Fruit fly (Drosophila melanogaster) whole organism, embryonic: Measurements from ENCODE around the gene CG14273.

ENCODE experiments used
- BtbVII ChIP-seq: fragments of 200-800 bp; sonication (Bioruptor generic); optimal IDR thresholded peaks from 3 replicates; lab custom pipeline; 2017; ENCODE audit warnings: missing biosample characterization, mild to moderate bottlenecking, missing genetic modification characterization
- CG12155 ChIP-seq: fragments of 200-800 bp; sonication (Bioruptor generic); optimal IDR thresholded peaks from 3 replicates; lab custom pipeline; 2016; ENCODE audit warnings: missing biosample characterization, missing genetic modification characterization
- CG1832 ChIP-seq: fragments of 200-800 bp; sonication (Bioruptor generic); optimal IDR thresholded peaks from 2 replicates; lab custom pipeline; 2017; ENCODE audit warnings: missing biosample characterization, mild to moderate bottlenecking, missing genetic modification characterization, inconsistent platforms
- CG2875 ChIP-seq: fragments of 200-800 bp; sonication (Bioruptor generic); optimal IDR thresholded peaks from 2 replicates; lab custom pipeline; 2017; ENCODE audit warnings: missing biosample characterization, mild to moderate bottlenecking, missing genetic modification characterization, missing genetic modification reagents
- CG30431 ChIP-seq: fragments of 200-800 bp; sonication (Bioruptor generic); optimal IDR thresholded peaks from 2 replicates; lab custom pipeline; 2017; ENCODE audit warnings: missing biosample characterization, missing genetic modification characterization
- CG32767 ChIP-seq: fragments of 200-800 bp; sonication (Bioruptor generic); IDR thresholded peaks from 2 replicates; pipeline ENCODE4 v1.3.6; 2022; ENCODE audit warnings: missing biosample characterization, missing genetic modification characterization
- CG3281 ChIP-seq: fragments of 200-800 bp; sonication (Bioruptor generic); optimal IDR thresholded peaks from 3 replicates; lab custom pipeline; 2017; ENCODE audit warnings: missing biosample characterization, mild to moderate bottlenecking, missing genetic modification characterization
- CG42726 ChIP-seq: fragments of 200-800 bp; sonication (Bioruptor generic); IDR thresholded peaks from 2 replicates; pipeline ENCODE4 v1.3.6; 2022; ENCODE audit warnings: missing biosample characterization, missing genetic modification characterization; ENCODE audit not compliant: partially characterized antibody
- CG4360 ChIP-seq: fragments of 200-800 bp; sonication (Bioruptor generic); IDR thresholded peaks from 2 replicates; pipeline ENCODE4 v1.3.6; 2022; ENCODE audit warnings: missing biosample characterization, missing genetic modification characterization
- CG5245 ChIP-seq: fragments of 200-800 bp; sonication (Bioruptor generic); optimal IDR thresholded peaks from 3 replicates; lab custom pipeline; 2016; ENCODE audit warnings: missing biosample characterization, missing genetic modification characterization
- CG6791 ChIP-seq: fragments of 200-800 bp; sonication (Bioruptor generic); IDR thresholded peaks from 3 replicates; pipeline ENCODE4 v1.3.6; 2022; ENCODE audit warnings: missing biosample characterization, missing genetic modification characterization; ENCODE audit not compliant: partially characterized antibody
- CG8924 ChIP-seq: fragments of 200-800 bp; optimal IDR thresholded peaks from 3 replicates; lab custom pipeline; 2019; ENCODE audit warnings: missing biosample characterization, mild to moderate bottlenecking, missing genetic modification characterization, moderate library complexity
- CG9876 ChIP-seq: fragments of 200-800 bp; sonication (Bioruptor generic); optimal IDR thresholded peaks from 2 replicates; lab custom pipeline; 2016; ENCODE audit warnings: missing biosample characterization, missing genetic modification characterization
- CrebB ChIP-seq: fragments of 200-800 bp; sonication (Bioruptor generic); optimal IDR thresholded peaks from 3 replicates; lab custom pipeline; 2018; ENCODE audit warnings: missing biosample characterization, mild to moderate bottlenecking, missing genetic modification characterization
- D ChIP-seq, 2 experiments: fragments of 200-800 bp in 1 of 2; fragments of >200 bp in 1 of 2; sonication (Bioruptor generic) in 1 of 2; optimal IDR thresholded peaks; 2 replicates in 1 of 2; 3 replicates in 1 of 2; lab custom pipeline; 2017; ENCODE audit warnings: mild to moderate bottlenecking in 1 of 2, missing biosample characterization in 1 of 2, missing genetic modification characterization in 1 of 2, missing genetic modification reagents in 1 of 2
- E2f1 ChIP-seq: fragments of 200-800 bp; sonication (Bioruptor generic); IDR thresholded peaks from 2 replicates; pipeline ENCODE4 v1.3.6; 2022; ENCODE audit warnings: missing biosample characterization, missing genetic modification characterization
- Elba2 ChIP-seq: fragments of 200-800 bp; sonication (Bioruptor generic); optimal IDR thresholded peaks from 3 replicates; lab custom pipeline; 2016; ENCODE audit warnings: missing biosample characterization, missing genetic modification characterization
- HmgD ChIP-seq: fragments of 200-800 bp; sonication (Bioruptor generic); optimal IDR thresholded peaks from 3 replicates; lab custom pipeline; 2016; ENCODE audit warnings: missing biosample characterization, missing genetic modification characterization
- Hmr ChIP-seq: fragments of 200-800 bp; sonication (Bioruptor generic); optimal IDR thresholded peaks from 3 replicates; lab custom pipeline; 2017; ENCODE audit warnings: mild to moderate bottlenecking, missing biosample characterization, missing genetic modification reagents, missing genetic modification characterization
- Med ChIP-seq: fragments of 200-800 bp; sonication (Bioruptor generic); peaks from one replicate; lab custom pipeline; 2016; ENCODE audit warnings: missing biosample characterization, missing genetic modification characterization, mild to moderate bottlenecking, inconsistent platforms, moderate library complexity
- Meics ChIP-seq: fragments of 200-800 bp; sonication (Bioruptor generic); optimal IDR thresholded peaks from 2 replicates; lab custom pipeline; 2017; ENCODE audit warnings: missing biosample characterization, mild to moderate bottlenecking, missing genetic modification characterization
- NFAT ChIP-seq: fragments of 200-800 bp; sonication (Bioruptor generic); IDR thresholded peaks from 2 replicates; pipeline ENCODE4 v1.3.6; 2022; ENCODE audit warnings: missing biosample characterization, missing genetic modification characterization
- Optix ChIP-seq: fragments of 200-800 bp; sonication (Bioruptor generic); IDR thresholded peaks from 3 replicates; pipeline ENCODE4 v1.3.6; 2022; ENCODE audit warnings: missing biosample characterization, missing genetic modification characterization
- Poxn ChIP-seq: fragments of 200-800 bp; sonication (Bioruptor generic); IDR thresholded peaks from 2 replicates; pipeline ENCODE4 v1.3.6; 2022; ENCODE audit warnings: missing biosample characterization, missing genetic modification characterization
- Ptx1 ChIP-seq: fragments of 200-800 bp; sonication (Bioruptor generic); IDR thresholded peaks from 2 replicates; pipeline ENCODE4 v1.3.6; 2022; ENCODE audit warnings: missing biosample characterization, missing genetic modification characterization
- Spps ChIP-seq: fragments of 200-800 bp; sonication (Bioruptor generic); optimal IDR thresholded peaks from 2 replicates; lab custom pipeline; 2018; ENCODE audit warnings: missing biosample characterization, mild to moderate bottlenecking, missing genetic modification characterization
- Tbp ChIP-seq: fragments of >200 bp; optimal IDR thresholded peaks from 2 replicates; lab custom pipeline; 2018; ENCODE audit warnings: missing biosample characterization, missing genetic modification characterization
- Trl ChIP-seq, 3 experiments: fragments of >200 bp in 2 of 3; fragments of 200-800 bp in 1 of 3; sonication (Bioruptor generic) in 1 of 3; optimal IDR thresholded peaks; 2 replicates in 1 of 3; 3 replicates in 2 of 3; lab custom pipeline; 2016 to 2017; ENCODE audit warnings: missing biosample characterization in 1 of 3, missing genetic modification characterization in 1 of 3
- YL-1 ChIP-seq: fragments of 200-800 bp; sonication (Bioruptor generic); optimal IDR thresholded peaks from 3 replicates; lab custom pipeline; 2017; ENCODE audit warnings: missing biosample characterization, mild to moderate bottlenecking, missing genetic modification characterization
- cas ChIP-seq: fragments of 200-800 bp; sonication (Bioruptor generic); IDR thresholded peaks from 2 replicates; pipeline ENCODE4 v1.3.6; 2022; ENCODE audit warnings: missing biosample characterization, missing genetic modification characterization
- chif ChIP-seq, 2 experiments: fragments of 200-800 bp; sonication (Bioruptor generic); optimal IDR thresholded peaks; 3 replicates each; lab custom pipeline; 2016; ENCODE audit warnings: missing biosample characterization in 2 of 2, missing genetic modification characterization in 2 of 2
- crp ChIP-seq, 2 experiments: fragments of 200-800 bp; sonication (Bioruptor generic); optimal IDR thresholded peaks; 2 replicates in 1 of 2; 3 replicates in 1 of 2; lab custom pipeline; 2017; ENCODE audit warnings: missing biosample characterization in 2 of 2, missing genetic modification characterization in 2 of 2, mild to moderate bottlenecking in 1 of 2, moderate library complexity in 1 of 2
- da ChIP-seq: fragments of 200-800 bp; sonication (Bioruptor generic); optimal IDR thresholded peaks from 2 replicates; lab custom pipeline; 2016; ENCODE audit warnings: missing biosample characterization, missing genetic modification characterization
- gcm ChIP-seq: fragments of 200-800 bp; sonication (Bioruptor generic); optimal IDR thresholded peaks from 2 replicates; lab custom pipeline; 2019; ENCODE audit warnings: missing biosample characterization, mild to moderate bottlenecking, missing genetic modification characterization, moderate library complexity
- grau ChIP-seq: fragments of 200-800 bp; optimal IDR thresholded peaks from 3 replicates; lab custom pipeline; 2019; ENCODE audit warnings: missing biosample characterization, mild to moderate bottlenecking, missing genetic modification characterization, moderate library complexity
- klu ChIP-seq: fragments of 200-800 bp; sonication (Bioruptor generic); IDR thresholded peaks from 2 replicates; pipeline ENCODE4 v1.3.6; 2022; ENCODE audit warnings: missing biosample characterization, missing genetic modification characterization
- lmd ChIP-seq: fragments of 200-800 bp; sonication (Bioruptor generic); IDR thresholded peaks from 2 replicates; pipeline ENCODE4 v1.3.6; 2022; ENCODE audit warnings: missing biosample characterization, missing genetic modification characterization
- luna ChIP-seq: fragments of 200-800 bp; sonication (Bioruptor generic); optimal IDR thresholded peaks from 2 replicates; lab custom pipeline; 2016; ENCODE audit warnings: missing biosample characterization, missing genetic modification characterization
- odd ChIP-seq: fragments of 200-800 bp; sonication (Bioruptor generic); optimal IDR thresholded peaks from 2 replicates; lab custom pipeline; 2017; ENCODE audit warnings: missing biosample characterization, mild to moderate bottlenecking, missing genetic modification characterization
- org-1 ChIP-seq: fragments of 200-800 bp; sonication (Bioruptor generic); optimal IDR thresholded peaks from 2 replicates; lab custom pipeline; 2017; ENCODE audit warnings: missing biosample characterization, missing genetic modification characterization
- pnt ChIP-seq: fragments of 200-800 bp; sonication (Bioruptor generic); optimal IDR thresholded peaks from 3 replicates; lab custom pipeline; 2016; ENCODE audit warnings: missing biosample characterization, missing genetic modification characterization
- ro ChIP-seq: fragments of 200-800 bp; sonication (Bioruptor generic); IDR thresholded peaks from 2 replicates; pipeline ENCODE4 v1.3.6; 2022; ENCODE audit warnings: missing biosample characterization, missing genetic modification characterization
- shn ChIP-seq: fragments of 200-800 bp; sonication (Bioruptor generic); optimal IDR thresholded peaks from 3 replicates; lab custom pipeline; 2016; ENCODE audit warnings: missing biosample characterization, missing genetic modification characterization
- slou ChIP-seq: fragments of 200-800 bp; sonication (Bioruptor generic); optimal IDR thresholded peaks from 3 replicates; lab custom pipeline; 2016; ENCODE audit warnings: missing biosample characterization, missing genetic modification characterization
- tin ChIP-seq: fragments of 200-800 bp; sonication (Bioruptor generic); optimal IDR thresholded peaks from 3 replicates; lab custom pipeline; 2016; ENCODE audit warnings: missing biosample characterization, missing genetic modification characterization
- tna ChIP-seq: fragments of 200-800 bp; sonication (Bioruptor generic); IDR thresholded peaks from 2 replicates; pipeline ENCODE4 v1.3.6; 2022; ENCODE audit warnings: missing biosample characterization, missing genetic modification characterization; ENCODE audit not compliant: partially characterized antibody
- tup ChIP-seq: fragments of 200-800 bp; sonication (Bioruptor generic); optimal IDR thresholded peaks from 2 replicates; lab custom pipeline; 2016; ENCODE audit warnings: missing biosample characterization, mild to moderate bottlenecking, missing genetic modification characterization, moderate library complexity
- wdn ChIP-seq: fragments of 200-800 bp; sonication (Bioruptor generic); IDR thresholded peaks from 2 replicates; pipeline ENCODE4 v1.3.6; 2022; ENCODE audit warnings: missing biosample characterization, missing genetic modification characterization
- yki ChIP-seq: fragments of >200 bp; optimal IDR thresholded peaks from 3 replicates; lab custom pipeline; 2018
- zen ChIP-seq: fragments of 200-800 bp; sonication (Bioruptor generic); optimal IDR thresholded peaks from 3 replicates; lab custom pipeline; 2018; ENCODE audit warnings: missing biosample characterization, mild to moderate bottlenecking, missing genetic modification characterization, moderate library complexity

The CG14273 gene

DNA sequence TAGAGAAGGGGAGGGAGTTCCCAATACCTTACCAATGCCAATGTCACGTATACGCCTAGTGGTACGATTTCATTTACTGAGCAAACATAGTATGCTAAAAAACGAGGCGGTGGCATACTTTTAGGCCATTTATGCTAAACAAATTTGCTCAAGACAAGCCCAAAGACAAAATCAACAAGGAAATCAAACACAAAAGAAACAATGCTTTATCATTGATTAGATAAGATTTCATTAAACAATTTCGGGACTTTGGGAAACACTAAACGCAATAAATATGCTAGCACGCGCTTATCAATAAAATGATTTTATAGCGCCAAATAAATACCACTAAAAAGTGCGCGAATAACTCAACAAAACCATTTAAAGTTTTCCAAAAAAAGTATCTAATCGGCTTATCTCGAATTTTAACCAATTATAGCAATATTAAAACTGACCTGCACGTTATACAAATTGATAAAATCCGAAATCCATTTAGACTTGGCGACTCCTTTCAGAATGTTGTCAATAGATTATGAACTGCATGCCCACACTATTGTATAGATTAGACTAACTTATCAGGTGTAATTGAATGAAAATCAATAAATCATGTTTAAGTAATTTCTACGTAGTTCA, 8.2 kb downstream of the CG14273 start (continued):
- TF ChIP-seq CG2875 (no peak), CG12155 (GFP tag; lab: Kevin White, UChicago) (no peak), da (GFP tag; lab: Kevin White, UChicago) (no peak), CG3281 (peak; percentile 60), Meics (GFP tag; lab: Kevin White, UChicago) (peak; percentile 58), CG4360 (GFP tag; lab: Robert Waterston, UW) (no peak), Trl (optimal IDR thresholded peaks at IDR 0.05; lab: Kevin White, UChicago) (no peak), Trl (GFP tag; optimal IDR thresholded peaks at IDR 0.05; lab: Kevin White, UChicago) (peak; percentile 8), tna (GFP tag; lab: Robert Waterston, UW) (no peak), klu (GFP tag; lab: Robert Waterston, UW) (no peak), CG8924 (tag; lab: Kevin White, UChicago) (peak; percentile 26), tin (GFP tag; lab: Kevin White, UChicago) (no peak), pnt (GFP tag; lab: Kevin White, UChicago) (no peak), NFAT (GFP tag; lab: Robert Waterston, UW) (no peak), D (optimal IDR thresholded peaks at IDR 0.05; lab: Kevin White, UChicago) (no peak), D (GFP tag; optimal IDR thresholded peaks at IDR 0.05; lab: Kevin White, UChicago) (no peak), CG32767 (no peak), zen (no peak), crp (GFP tag; optimal IDR thresholded peaks at IDR 0.05; lab: Kevin White, UChicago) (no peak), ro (GFP tag; lab: Robert Waterston, UW) (no peak), odd (GFP tag; lab: Kevin White, UChicago) (peak; percentile 69), CrebB (tag; lab: Kevin White, UChicago) (peak; percentile 71), CG42726 (GFP tag; lab: Robert Waterston, UW) (no peak), CG30431 (GFP tag; lab: Kevin White, UChicago) (no peak), Elba2 (GFP tag; lab: Kevin White, UChicago) (no peak), Med (GFP tag; lab: Kevin White, UChicago) (peak; percentile 86), Spps (tag; lab: Kevin White, UChicago) (no peak), org-1 (peak; percentile 22), CG6791 (GFP tag; lab: Robert Waterston, UW) (no peak), Ptx1 (GFP tag; lab: Robert Waterston, UW) (no peak), wdn (no peak), luna (GFP tag; lab: Kevin White, UChicago) (peak; percentile 35), Optix (GFP tag; lab: Robert Waterston, UW) (no peak), yki (lab: Kevin White, UChicago) (no peak), grau (peak; percentile 25), E2f1 (GFP tag; lab: Robert Waterston, UW) (no peak), YL-1 (peak; percentile 17), CG1832 (GFP tag; lab: Kevin White, UChicago) (no peak), gcm (GFP tag; lab: Kevin White, UChicago) (peak; percentile 14), Hmr (GFP tag; lab: Kevin White, UChicago) (peak; percentile 74), CG9876 (GFP tag; lab: Kevin White, UChicago) (no peak), BtbVII (GFP tag; lab: Kevin White, UChicago) (peak; percentile 57), slou (no peak), Poxn (GFP tag; lab: Robert Waterston, UW) (no peak), Tbp (GFP tag; lab: Kevin White, UChicago) (no peak), shn (no peak), tup (GFP tag; lab: Kevin White, UChicago) (no peak), CG5245 (GFP tag; lab: Kevin White, UChicago) (no peak), HmgD (no peak), chif (GFP tag; optimal IDR thresholded peaks at IDR 0.05; lab: Kevin White, UChicago) (peak in 1 of 2 experiments; percentile 11), lmd (no peak), cas (GFP tag; lab: Robert Waterston, UW) (no peak)
